Worm (Caenorhabditis elegans) whole organism, young adult: Measurements from ENCODE around the gene chil-8.

Experiments
- B0261.1 ChIP-seq: sonication (generic microtip); optimal IDR thresholded peaks from 2 replicates; lab custom pipeline; 2016; ENCODE audit warnings: mild to moderate bottlenecking, missing genetic modification characterization, moderate library complexity, missing compliant biosample characterization
- F33H1.4 ChIP-seq: fragments of 200-800 bp; sonication (Bioruptor generic); IDR thresholded peaks from 2 replicates; pipeline ENCODE4 v1.3.6; 2022; ENCODE audit warnings: missing genetic modification reagents, missing genetic modification characterization, missing compliant biosample characterization
- F39B2.1 ChIP-seq: fragments of 200-800 bp; sonication (Bioruptor generic); IDR thresholded peaks from 2 replicates; pipeline ENCODE4 v1.3.6; 2022; ENCODE audit warnings: missing genetic modification reagents, missing genetic modification characterization, missing compliant biosample characterization
- F49E8.2 ChIP-seq: sonication (generic microtip); optimal IDR thresholded peaks from 3 replicates; lab custom pipeline; 2017; ENCODE audit warnings: missing genetic modification characterization, mild to moderate bottlenecking, missing compliant biosample characterization, antibody characterized with exemption, moderate library complexity; ENCODE audit not compliant: insufficient read depth
- F52B5.7 ChIP-seq: sonication (generic microtip); optimal IDR thresholded peaks from 2 replicates; lab custom pipeline; 2016; ENCODE audit warnings: mild to moderate bottlenecking, missing genetic modification characterization, missing compliant biosample characterization
- F57A8.1 ChIP-seq: fragments of 200-800 bp; sonication (Bioruptor generic); optimal IDR thresholded peaks from 2 replicates; lab custom pipeline; 2018; ENCODE audit warnings: mild to moderate bottlenecking, missing genetic modification characterization, moderate library complexity, missing compliant biosample characterization
- K12H6.12 ChIP-seq: fragments of 200-800 bp; sonication (Bioruptor generic); optimal IDR thresholded peaks from 2 replicates; lab custom pipeline; 2018; ENCODE audit warnings: mild to moderate bottlenecking, missing genetic modification characterization, missing compliant biosample characterization
- T07F8.4 ChIP-seq: sonication (generic microtip); optimal IDR thresholded peaks from 2 replicates; lab custom pipeline; 2016; ENCODE audit warnings: mild to moderate bottlenecking, missing genetic modification characterization, moderate library complexity, missing compliant biosample characterization
- Y53F4B.3 ChIP-seq: fragments of 200-800 bp; sonication (Bioruptor generic); IDR thresholded peaks from 2 replicates; pipeline ENCODE4 v1.3.6; 2022; ENCODE audit warnings: missing genetic modification reagents, missing genetic modification characterization, missing compliant biosample characterization
- Y95B8A.8 ChIP-seq: fragments of 200-800 bp; sonication (Bioruptor generic); IDR thresholded peaks from 2 replicates; pipeline ENCODE4 v1.3.6; 2022; ENCODE audit warnings: missing genetic modification reagents, missing genetic modification characterization, missing compliant biosample characterization
- ama-1 ChIP-seq, 3 experiments: fragments of 150-350 bp in 1 of 3; sonication (generic microtip) in 2 of 3; optimal IDR thresholded peaks; 2 replicates each; lab custom pipeline; 2014 to 2018; ENCODE audit warnings: missing biosample characterization in 2 of 3, missing genetic modification characterization in 2 of 3, missing genetic modification reagents in 2 of 3
- aptf-2 ChIP-seq: fragments of 200-800 bp; sonication (Bioruptor generic); conservative IDR thresholded peaks from 2 replicates; pipeline ENCODE4 v1.3.6; 2022; ENCODE audit warnings: missing genetic modification reagents, missing genetic modification characterization, missing compliant biosample characterization
- aptf-3 ChIP-seq: fragments of 200-800 bp; sonication (Bioruptor generic); IDR thresholded peaks from 2 replicates; pipeline ENCODE4 v1.3.6; 2022; ENCODE audit warnings: missing genetic modification characterization, missing compliant biosample characterization
- atf-7 ChIP-seq: sonication (generic microtip); optimal IDR thresholded peaks from 2 replicates; lab custom pipeline; 2017; ENCODE audit warnings: mild to moderate bottlenecking, missing genetic modification characterization, missing compliant biosample characterization
- ceh-27 ChIP-seq: fragments of 200-800 bp; sonication (Bioruptor generic); optimal IDR thresholded peaks from 2 replicates; lab custom pipeline; 2018; ENCODE audit warnings: mild to moderate bottlenecking, missing genetic modification characterization, moderate library complexity, missing compliant biosample characterization
- chd-7 ChIP-seq: sonication (generic microtip); optimal IDR thresholded peaks from 2 replicates; lab custom pipeline; 2016; ENCODE audit warnings: mild to moderate bottlenecking, missing genetic modification characterization, moderate library complexity, missing compliant biosample characterization
- dox-1 ChIP-seq: fragments of 200-800 bp; sonication (Bioruptor generic); IDR thresholded peaks from 2 replicates; pipeline ENCODE4 v1.3.6; 2022; ENCODE audit warnings: missing genetic modification reagents, missing genetic modification characterization, missing compliant biosample characterization
- egl-18 ChIP-seq: fragments of 200-800 bp; sonication (Bioruptor generic); IDR thresholded peaks from 2 replicates; pipeline ENCODE4 v1.3.6; 2022; ENCODE audit warnings: missing genetic modification reagents, missing genetic modification characterization, missing compliant biosample characterization
- ekl-4 ChIP-seq: fragments of 200-800 bp; sonication (Bioruptor generic); IDR thresholded peaks from 2 replicates; pipeline ENCODE4 v1.3.6; 2022; ENCODE audit warnings: missing genetic modification reagents, missing genetic modification characterization, missing compliant biosample characterization
- him-1 ChIP-seq: sonication (generic microtip); optimal IDR thresholded peaks from 2 replicates; lab custom pipeline; 2016; ENCODE audit warnings: missing genotype, missing genetic modification reagents, missing genetic modification characterization, missing compliant biosample characterization
- hmg-1.2 ChIP-seq: fragments of 200-800 bp; sonication (Bioruptor generic); IDR thresholded peaks from 2 replicates; pipeline ENCODE4 v1.3.6; 2022; ENCODE audit warnings: missing genetic modification reagents, missing genetic modification characterization, missing compliant biosample characterization
- hmg-20 ChIP-seq: fragments of 200-800 bp; sonication (Bioruptor generic); IDR thresholded peaks from 2 replicates; pipeline ENCODE4 v1.3.6; 2022; ENCODE audit warnings: missing genetic modification reagents, missing genetic modification characterization, missing compliant biosample characterization
- lag-1 ChIP-seq: fragments of 200-800 bp; sonication (Bioruptor generic); IDR thresholded peaks from 2 replicates; pipeline ENCODE4 v1.3.6; 2022; ENCODE audit warnings: missing genetic modification reagents, missing genetic modification characterization, missing compliant biosample characterization
- let-607 ChIP-seq, 2 experiments: fragments of 200-800 bp in 1 of 2; sonication (Bioruptor generic) in 1 of 2; sonication (generic microtip) in 1 of 2; optimal IDR thresholded peaks; 2 replicates each; lab custom pipeline; 2016 to 2018; ENCODE audit warnings: mild to moderate bottlenecking in 2 of 2, missing compliant biosample characterization in 2 of 2, missing genetic modification characterization in 2 of 2, moderate library complexity in 2 of 2, missing genotype in 1 of 2
- lin-40 ChIP-seq: sonication (generic microtip); optimal IDR thresholded peaks from 2 replicates; lab custom pipeline; 2016; ENCODE audit warnings: missing genetic modification characterization, mild to moderate bottlenecking, missing compliant biosample characterization, missing genotype, missing genetic modification reagents
- madf-3 ChIP-seq: fragments of 200-800 bp; sonication (Bioruptor generic); IDR thresholded peaks from 2 replicates; pipeline ENCODE4 v1.3.6; 2022; ENCODE audit warnings: missing genetic modification reagents, missing genetic modification characterization, missing compliant biosample characterization
- madf-8 ChIP-seq: fragments of 200-800 bp; sonication (Bioruptor generic); conservative IDR thresholded peaks from 2 replicates; pipeline ENCODE4 v1.3.6; 2022; ENCODE audit warnings: missing genetic modification reagents, missing genetic modification characterization, missing compliant biosample characterization
- mcd-1 ChIP-seq: fragments of 200-800 bp; sonication (Bioruptor generic); IDR thresholded peaks from 2 replicates; pipeline ENCODE4 v1.3.6; 2022; ENCODE audit warnings: missing genetic modification reagents, missing genetic modification characterization, missing compliant biosample characterization
- nfya-1 ChIP-seq: sonication (generic microtip); optimal IDR thresholded peaks from 2 replicates; lab custom pipeline; 2017; ENCODE audit warnings: antibody characterized with exemption, missing compliant biosample characterization, missing genetic modification characterization, borderline replicate concordance; ENCODE audit not compliant: insufficient read depth
- nhr-120 ChIP-seq: fragments of 200-800 bp; sonication (Bioruptor generic); IDR thresholded peaks from 2 replicates; pipeline ENCODE4 v1.3.6; 2022; ENCODE audit warnings: missing genetic modification characterization, missing compliant biosample characterization
- nhr-27 ChIP-seq: fragments of 200-800 bp; sonication (Bioruptor generic); optimal IDR thresholded peaks from 2 replicates; lab custom pipeline; 2018; ENCODE audit warnings: mild to moderate bottlenecking, missing genetic modification characterization, moderate library complexity, missing compliant biosample characterization
- nhr-80 ChIP-seq: sonication (generic microtip); optimal IDR thresholded peaks from 2 replicates; lab custom pipeline; 2016; ENCODE audit warnings: missing genetic modification characterization, missing compliant biosample characterization
- pbrm-1 ChIP-seq: fragments of 200-800 bp; sonication (Bioruptor generic); IDR thresholded peaks from 2 replicates; pipeline ENCODE4 v1.3.6; 2022; ENCODE audit warnings: missing genetic modification reagents, missing genetic modification characterization, missing compliant biosample characterization
- sea-2 ChIP-seq: fragments of 200-800 bp; sonication (Bioruptor generic); IDR thresholded peaks from 2 replicates; pipeline ENCODE4 v1.3.6; 2022; ENCODE audit warnings: missing genetic modification characterization, missing compliant biosample characterization
- snpc-1.3 ChIP-seq: sonication (generic microtip); optimal IDR thresholded peaks from 2 replicates; lab custom pipeline; 2017; ENCODE audit warnings: missing genetic modification characterization, mild to moderate bottlenecking, missing compliant biosample characterization, antibody characterized with exemption, moderate library complexity, missing genotype, missing genetic modification reagents; ENCODE audit not compliant: insufficient read depth
- sptf-2 ChIP-seq: fragments of 200-800 bp; sonication (Bioruptor generic); optimal IDR thresholded peaks from 2 replicates; lab custom pipeline; 2018; ENCODE audit warnings: mild to moderate bottlenecking, missing genetic modification characterization, missing compliant biosample characterization
- tbp1 ChIP-seq: fragments of 200-800 bp; sonication (Bioruptor generic); optimal IDR thresholded peaks from 2 replicates; lab custom pipeline; 2018; ENCODE audit warnings: mild to moderate bottlenecking, missing genetic modification characterization, missing compliant biosample characterization
- tbx-9 ChIP-seq: sonication (generic microtip); optimal IDR thresholded peaks from 2 replicates; lab custom pipeline; 2016; ENCODE audit warnings: borderline replicate concordance, missing genetic modification characterization, inconsistent platforms, missing compliant biosample characterization
- unc-130 ChIP-seq: sonication (generic microtip); optimal IDR thresholded peaks from 2 replicates; lab custom pipeline; 2016; ENCODE audit warnings: missing genetic modification reagents, missing genetic modification characterization, missing compliant biosample characterization
- zim-3 ChIP-seq: sonication (generic microtip); optimal IDR thresholded peaks from 2 replicates; lab custom pipeline; 2017; ENCODE audit warnings: mild to moderate bottlenecking, missing genetic modification characterization, moderate library complexity, missing compliant biosample characterization
- ztf-26 ChIP-seq: sonication (generic microtip); optimal IDR thresholded peaks from 2 replicates; lab custom pipeline; 2017; ENCODE audit warnings: missing genetic modification characterization, missing compliant biosample characterization

Gene chil-8

ce11 chrII:9833855-9834254 is 39.0 kb downstream of the chil-8 start, which contains the start of gene ZK938.3:
Gene ZK938.3, minus strand, starts transcription at chrII:9833955.
- TF ChIP-seq madf-8 (GFP tag; lab: Robert Waterston, UW) (no peak), K12H6.12 (no peak), him-1 (tag; lab: Kevin White, UChicago) (no peak), F33H1.4 (GFP tag; lab: Robert Waterston, UW) (no peak), pbrm-1 (GFP tag; lab: Robert Waterston, UW) (no peak), nhr-80 (tag; lab: Kevin White, UChicago) (no peak), tbx-9 (no peak), B0261.1 (tag; lab: Kevin White, UChicago) (no peak), ekl-4 (GFP tag; lab: Robert Waterston, UW) (no peak), mcd-1 (GFP tag; lab: Robert Waterston, UW) (no peak), aptf-2 (no peak), nfya-1 (no peak), F52B5.7 (tag; lab: Kevin White, UChicago) (no peak), F39B2.1 (GFP tag; lab: Robert Waterston, UW) (no peak), dox-1 (GFP tag; lab: Robert Waterston, UW) (no peak), Y53F4B.3 (GFP tag; lab: Robert Waterston, UW) (no peak)

DNA sequence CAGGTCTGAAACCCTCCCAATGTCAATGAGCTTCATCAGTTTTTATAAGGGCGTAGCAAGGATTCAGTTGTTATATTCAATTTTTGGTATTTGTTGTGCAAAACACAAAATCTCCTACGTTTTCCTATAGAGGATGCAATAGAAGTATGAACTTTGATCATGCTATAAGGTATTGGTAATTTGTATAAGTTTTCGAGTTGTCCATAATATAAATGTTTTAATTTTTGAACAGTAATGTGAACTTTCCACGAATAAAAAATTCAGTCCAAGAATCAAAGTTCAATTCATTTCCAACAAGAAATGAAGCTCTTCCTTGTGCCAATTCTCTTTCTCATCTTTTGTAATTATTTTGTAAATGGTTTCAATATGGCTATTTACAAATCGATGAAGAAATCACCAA is 41.8 kb downstream of the chil-8 start, which contains the start of gene ZK938.12:
Gene ZK938.12 (plus strand): TSS at position 301 of the 400 bp plus-strand sequence.
- TF ChIP-seq unc-130 (GFP tag; lab: Kevin White, UChicago) (no peak), sptf-2 (no peak), nhr-120 (no peak), aptf-2 (no peak), Y95B8A.8 (GFP tag; lab: Robert Waterston, UW) (no peak), ama-1 (optimal IDR thresholded peaks at IDR 0.05; lab: Kevin White, UChicago) (no peak), ama-1 (GFP tag; optimal IDR thresholded peaks at IDR 0.05; lab: Kevin White, UChicago) (no peak), snpc-1.3 (tag; lab: Kevin White, UChicago) (no peak), F57A8.1 (no peak), lag-1 (no peak), ceh-27 (GFP tag; lab: Kevin White, UChicago) (no peak), tbp1 (GFP tag; lab: Kevin White, UChicago) (no peak), egl-18 (GFP tag; lab: Robert Waterston, UW) (no peak), let-607 (tag; optimal IDR thresholded peaks at IDR 0.05; lab: Kevin White, UChicago) (no peak)
- TF ChIP-seq, all 124 proteins: peak for 0

DNA sequence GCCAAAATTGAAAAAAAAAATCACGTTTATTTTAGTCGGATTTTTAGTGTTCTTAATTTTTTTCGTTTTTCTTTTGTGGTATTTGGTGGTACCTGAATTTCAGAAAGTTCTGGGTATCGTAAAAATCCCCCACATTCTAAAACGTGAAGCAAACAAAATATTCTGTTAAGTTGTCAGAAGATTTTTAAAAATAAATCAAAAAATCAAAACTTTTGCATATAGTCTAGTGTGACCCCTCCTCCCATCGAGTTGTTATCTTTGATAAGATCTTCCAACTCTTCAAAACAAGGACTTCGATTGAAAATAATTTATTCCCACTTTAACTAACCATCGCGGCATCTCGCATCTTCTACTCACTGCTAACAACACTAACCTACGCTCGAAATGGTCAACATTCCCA is 43.8 kb downstream of the chil-8 start, which contains the start of gene ZK938.1:
Gene ZK938.1 (plus strand): TSS at position 301 of the 400 bp plus-strand sequence.
- TF ChIP-seq nhr-27: no peak
- no peak for TF ChIP-seq T07F8.4 (tag; lab: Kevin White, UChicago)
- no peak for TF ChIP-seq sea-2 (GFP tag; lab: Robert Waterston, UW)
- no peak for TF ChIP-seq F49E8.2 (tag; lab: Kevin White, UChicago)
- TF ChIP-seq madf-3: no peak
- TF ChIP-seq sptf-2: no peak
- TF ChIP-seq chd-7 (tag; lab: Kevin White, UChicago): no peak
- TF ChIP-seq lin-40 (tag; lab: Kevin White, UChicago): no peak
- no peak for TF ChIP-seq atf-7 (tag; lab: Kevin White, UChicago)
- no peak for TF ChIP-seq ztf-26 (tag; lab: Kevin White, UChicago)
- no peak for TF ChIP-seq hmg-20 (GFP tag; lab: Robert Waterston, UW)
- no peak for TF ChIP-seq aptf-3 (GFP tag; lab: Robert Waterston, UW)
- TF ChIP-seq zim-3: no peak
- TF ChIP-seq hmg-1.2: no peak
